Fruit fly (Drosophila melanogaster) whole organism, embryonic: ENCODE data around the gene CG12009.

Experiments
- Atf6 ChIP-seq: fragments of 200-800 bp; sonication (Bioruptor generic); IDR thresholded peaks from 2 replicates; pipeline ENCODE4 v1.3.6; 2022; ENCODE audit warnings: missing biosample characterization, missing genetic modification characterization
- B-H1 ChIP-seq: fragments of 200-800 bp; sonication (Bioruptor generic); IDR thresholded peaks from 3 replicates; pipeline ENCODE4 v1.3.6; 2022; ENCODE audit warnings: missing biosample characterization, missing genetic modification characterization
- CG10147 ChIP-seq: fragments of 200-800 bp; sonication (Bioruptor generic); optimal IDR thresholded peaks from 2 replicates; lab custom pipeline; 2019; ENCODE audit warnings: missing biosample characterization, mild to moderate bottlenecking, missing genetic modification characterization, moderate library complexity
- CG11695 ChIP-seq: fragments of 200-800 bp; sonication (Bioruptor generic); IDR thresholded peaks from 3 replicates; pipeline ENCODE4 v1.3.6; 2022; ENCODE audit warnings: missing biosample characterization, missing genetic modification characterization
- CG12659 ChIP-seq: fragments of 200-800 bp; sonication (Bioruptor generic); optimal IDR thresholded peaks from 3 replicates; lab custom pipeline; 2017; ENCODE audit warnings: mild to moderate bottlenecking, missing biosample characterization, missing genetic modification reagents, missing genetic modification characterization
- CG12942 ChIP-seq: fragments of 200-800 bp; sonication (Bioruptor generic); optimal IDR thresholded peaks from 3 replicates; lab custom pipeline; 2016; ENCODE audit warnings: missing biosample characterization, missing genetic modification characterization
- CG15601 ChIP-seq: fragments of 200-800 bp; sonication (Bioruptor generic); optimal IDR thresholded peaks from 3 replicates; lab custom pipeline; 2019; ENCODE audit warnings: missing biosample characterization, mild to moderate bottlenecking, missing genetic modification characterization, moderate library complexity
- CG17385 ChIP-seq: fragments of 200-800 bp; sonication (Bioruptor generic); optimal IDR thresholded peaks from 3 replicates; lab custom pipeline; 2018; ENCODE audit warnings: missing biosample characterization, mild to moderate bottlenecking, missing genetic modification characterization
- CG17612 ChIP-seq: fragments of 200-800 bp; sonication (Bioruptor generic); IDR thresholded peaks from 2 replicates; pipeline ENCODE4 v1.3.6; 2022; ENCODE audit warnings: missing biosample characterization, missing genetic modification characterization
- CG2875 ChIP-seq: fragments of 200-800 bp; sonication (Bioruptor generic); optimal IDR thresholded peaks from 2 replicates; lab custom pipeline; 2017; ENCODE audit warnings: missing biosample characterization, mild to moderate bottlenecking, missing genetic modification characterization, missing genetic modification reagents
- CG3281 ChIP-seq: fragments of 200-800 bp; sonication (Bioruptor generic); optimal IDR thresholded peaks from 3 replicates; lab custom pipeline; 2017; ENCODE audit warnings: missing biosample characterization, mild to moderate bottlenecking, missing genetic modification characterization
- CG33557 ChIP-seq: fragments of 200-800 bp; sonication (Bioruptor generic); optimal IDR thresholded peaks from 2 replicates; lab custom pipeline; 2019; ENCODE audit warnings: missing biosample characterization, mild to moderate bottlenecking, missing genetic modification characterization, moderate library complexity
- CG3838 ChIP-seq: fragments of 200-800 bp; sonication (Bioruptor generic); optimal IDR thresholded peaks from 3 replicates; lab custom pipeline; 2016; ENCODE audit warnings: missing biosample characterization, missing genetic modification characterization
- CG5180 ChIP-seq: fragments of 200-800 bp; sonication (Bioruptor generic); optimal IDR thresholded peaks from 3 replicates; lab custom pipeline; 2017; ENCODE audit warnings: missing biosample characterization, missing genetic modification characterization, mild to moderate bottlenecking, moderate library complexity, missing genetic modification reagents
- CG7372 ChIP-seq: fragments of 200-800 bp; sonication (Bioruptor generic); IDR thresholded peaks from 2 replicates; pipeline ENCODE4 v1.3.6; 2022; ENCODE audit warnings: missing biosample characterization, missing genetic modification characterization
- CG7839 ChIP-seq: fragments of 200-800 bp; sonication (Bioruptor generic); optimal IDR thresholded peaks from 3 replicates; lab custom pipeline; 2018; ENCODE audit warnings: missing biosample characterization, mild to moderate bottlenecking, missing genetic modification characterization, moderate library complexity
- CG7963 ChIP-seq: fragments of 200-800 bp; sonication (Bioruptor generic); IDR thresholded peaks from 3 replicates; pipeline ENCODE4 v1.3.6; 2022; ENCODE audit warnings: missing biosample characterization, missing genetic modification characterization; ENCODE audit not compliant: partially characterized antibody
- CG8281 ChIP-seq: fragments of 200-800 bp; sonication (Bioruptor generic); optimal IDR thresholded peaks from 2 replicates; lab custom pipeline; 2018; ENCODE audit warnings: missing biosample characterization, mild to moderate bottlenecking, missing genetic modification characterization, moderate library complexity
- CG8290 ChIP-seq, 3 experiments: fragments of 200-800 bp; sonication (Bioruptor generic); optimal IDR thresholded peaks; 2 replicates each; lab custom pipeline; 2016 to 2019; ENCODE audit warnings: missing biosample characterization in 3 of 3, missing genetic modification characterization in 3 of 3, mild to moderate bottlenecking in 2 of 3, moderate library complexity in 1 of 3
- CG9797 ChIP-seq: fragments of 200-800 bp; sonication (Bioruptor generic); optimal IDR thresholded peaks from 3 replicates; lab custom pipeline; 2018; ENCODE audit warnings: missing biosample characterization, mild to moderate bottlenecking, missing genetic modification characterization
- CHES-1-like ChIP-seq: fragments of 200-800 bp; sonication (Bioruptor generic); optimal IDR thresholded peaks from 2 replicates; lab custom pipeline; 2016; ENCODE audit warnings: missing biosample characterization, missing genetic modification characterization
- D19B ChIP-seq: fragments of 200-800 bp; sonication (Bioruptor generic); optimal IDR thresholded peaks from 2 replicates; lab custom pipeline; 2017; ENCODE audit warnings: missing biosample characterization, mild to moderate bottlenecking, missing genetic modification characterization
- Elba2 ChIP-seq: fragments of 200-800 bp; sonication (Bioruptor generic); optimal IDR thresholded peaks from 3 replicates; lab custom pipeline; 2016; ENCODE audit warnings: missing biosample characterization, missing genetic modification characterization
- Gug ChIP-seq: fragments of 200-800 bp; sonication (Bioruptor generic); IDR thresholded peaks from 4 replicates; pipeline ENCODE4 v1.3.6; 2022; ENCODE audit warnings: missing biosample characterization, missing genetic modification characterization
- HLH4C ChIP-seq: fragments of 200-800 bp; sonication (Bioruptor generic); IDR thresholded peaks from 3 replicates; pipeline ENCODE4 v1.3.6; 2022; ENCODE audit warnings: missing biosample characterization, missing genetic modification characterization; ENCODE audit not compliant: partially characterized antibody
- Lpt ChIP-seq: fragments of >200 bp; optimal IDR thresholded peaks from 2 replicates; lab custom pipeline; 2018; ENCODE audit warnings: missing biosample characterization, missing genetic modification characterization
- Nf-YC ChIP-seq: fragments of 200-800 bp; optimal IDR thresholded peaks from 3 replicates; lab custom pipeline; 2019; ENCODE audit warnings: missing biosample characterization, mild to moderate bottlenecking, missing genetic modification characterization, moderate library complexity
- Optix ChIP-seq: fragments of 200-800 bp; sonication (Bioruptor generic); IDR thresholded peaks from 3 replicates; pipeline ENCODE4 v1.3.6; 2022; ENCODE audit warnings: missing biosample characterization, missing genetic modification characterization
- Sry-δ ChIP-seq: fragments of 200-800 bp; sonication (Bioruptor generic); optimal IDR thresholded peaks from 2 replicates; lab custom pipeline; 2016; ENCODE audit warnings: missing biosample characterization, missing genetic modification characterization
- ab ChIP-seq: fragments of 200-800 bp; sonication (Bioruptor generic); optimal IDR thresholded peaks from 2 replicates; lab custom pipeline; 2016; ENCODE audit warnings: missing biosample characterization, missing genetic modification characterization
- abd-A ChIP-seq: fragments of 200-800 bp; sonication (Bioruptor generic); optimal IDR thresholded peaks from 3 replicates; lab custom pipeline; 2019; ENCODE audit warnings: missing biosample characterization, mild to moderate bottlenecking, missing genetic modification characterization, moderate library complexity
- ap ChIP-seq: fragments of 200-800 bp; sonication (Bioruptor generic); IDR thresholded peaks from 2 replicates; pipeline ENCODE4 v1.3.6; 2022; ENCODE audit warnings: missing biosample characterization, missing genetic modification characterization
- ara ChIP-seq: fragments of 200-800 bp; sonication (Bioruptor generic); IDR thresholded peaks from 2 replicates; pipeline ENCODE4 v1.3.6; 2022; ENCODE audit warnings: missing biosample characterization, missing genetic modification characterization
- az2 ChIP-seq: fragments of 200-800 bp; sonication (Bioruptor generic); optimal IDR thresholded peaks from 3 replicates; lab custom pipeline; 2016; ENCODE audit warnings: missing biosample characterization, missing genetic modification characterization
- cg ChIP-seq: fragments of 200-800 bp; sonication (Bioruptor generic); optimal IDR thresholded peaks from 3 replicates; lab custom pipeline; 2019; ENCODE audit warnings: missing biosample characterization, mild to moderate bottlenecking, missing genetic modification characterization, moderate library complexity
- lola ChIP-seq, 3 experiments: fragments of >200 bp in 2 of 3; fragments of 200-800 bp in 1 of 3; sonication (Bioruptor generic) in 1 of 3; optimal IDR thresholded peaks; 2 replicates each; lab custom pipeline; 2017 to 2019; ENCODE audit warnings: missing biosample characterization in 3 of 3, missing genetic modification characterization in 3 of 3, mild to moderate bottlenecking in 1 of 3, moderate library complexity in 1 of 3
- mam ChIP-seq: fragments of 200-800 bp; sonication (Bioruptor generic); optimal IDR thresholded peaks from 3 replicates; lab custom pipeline; 2016; ENCODE audit warnings: missing biosample characterization, missing genetic modification characterization
- nerfin-1 ChIP-seq: fragments of 200-800 bp; sonication (Bioruptor generic); optimal IDR thresholded peaks from 3 replicates; lab custom pipeline; 2019; ENCODE audit warnings: missing biosample characterization, mild to moderate bottlenecking, missing genetic modification characterization, moderate library complexity
- p53 ChIP-seq: fragments of 200-800 bp; sonication (Bioruptor generic); optimal IDR thresholded peaks from 2 replicates; lab custom pipeline; 2016; ENCODE audit warnings: missing biosample characterization, missing genetic modification characterization
- pb ChIP-seq: fragments of 200-800 bp; sonication (Bioruptor generic); optimal IDR thresholded peaks from 3 replicates; lab custom pipeline; 2016; ENCODE audit warnings: missing biosample characterization, missing genetic modification characterization
- repo ChIP-seq: fragments of 200-800 bp; sonication (Bioruptor generic); optimal IDR thresholded peaks from 2 replicates; lab custom pipeline; 2016; ENCODE audit warnings: missing biosample characterization, missing genetic modification characterization
- salm ChIP-seq: fragments of 200-800 bp; sonication (Bioruptor generic); optimal IDR thresholded peaks from 2 replicates; lab custom pipeline; 2018; ENCODE audit warnings: missing biosample characterization, mild to moderate bottlenecking, missing genetic modification characterization
- sens ChIP-seq: fragments of 200-800 bp; sonication (Bioruptor generic); peaks from one replicate; lab custom pipeline; 2016; ENCODE audit warnings: missing biosample characterization, missing genetic modification characterization
- seq ChIP-seq: fragments of 200-800 bp; sonication (Bioruptor generic); IDR thresholded peaks from 2 replicates; pipeline ENCODE4 v1.3.6; 2022; ENCODE audit warnings: missing biosample characterization, missing genetic modification characterization
- tap ChIP-seq: fragments of 200-800 bp; optimal IDR thresholded peaks from 3 replicates; lab custom pipeline; 2019; ENCODE audit warnings: missing biosample characterization, mild to moderate bottlenecking, missing genetic modification characterization, moderate library complexity
- trem ChIP-seq: fragments of 200-800 bp; optimal IDR thresholded peaks from 3 replicates; lab custom pipeline; 2019; ENCODE audit warnings: missing biosample characterization, mild to moderate bottlenecking, missing genetic modification characterization, moderate library complexity
- twi ChIP-seq: fragments of 200-800 bp; optimal IDR thresholded peaks from 2 replicates; lab custom pipeline; 2019; ENCODE audit warnings: missing biosample characterization, mild to moderate bottlenecking, missing genetic modification characterization, moderate library complexity
- yki ChIP-seq: fragments of >200 bp; optimal IDR thresholded peaks from 3 replicates; lab custom pipeline; 2018
- zf30C ChIP-seq: fragments of 200-800 bp; sonication (Bioruptor generic); optimal IDR thresholded peaks from 3 replicates; lab custom pipeline; 2018; ENCODE audit warnings: missing biosample characterization, mild to moderate bottlenecking, missing genetic modification characterization

The CG12009 gene

DNA sequence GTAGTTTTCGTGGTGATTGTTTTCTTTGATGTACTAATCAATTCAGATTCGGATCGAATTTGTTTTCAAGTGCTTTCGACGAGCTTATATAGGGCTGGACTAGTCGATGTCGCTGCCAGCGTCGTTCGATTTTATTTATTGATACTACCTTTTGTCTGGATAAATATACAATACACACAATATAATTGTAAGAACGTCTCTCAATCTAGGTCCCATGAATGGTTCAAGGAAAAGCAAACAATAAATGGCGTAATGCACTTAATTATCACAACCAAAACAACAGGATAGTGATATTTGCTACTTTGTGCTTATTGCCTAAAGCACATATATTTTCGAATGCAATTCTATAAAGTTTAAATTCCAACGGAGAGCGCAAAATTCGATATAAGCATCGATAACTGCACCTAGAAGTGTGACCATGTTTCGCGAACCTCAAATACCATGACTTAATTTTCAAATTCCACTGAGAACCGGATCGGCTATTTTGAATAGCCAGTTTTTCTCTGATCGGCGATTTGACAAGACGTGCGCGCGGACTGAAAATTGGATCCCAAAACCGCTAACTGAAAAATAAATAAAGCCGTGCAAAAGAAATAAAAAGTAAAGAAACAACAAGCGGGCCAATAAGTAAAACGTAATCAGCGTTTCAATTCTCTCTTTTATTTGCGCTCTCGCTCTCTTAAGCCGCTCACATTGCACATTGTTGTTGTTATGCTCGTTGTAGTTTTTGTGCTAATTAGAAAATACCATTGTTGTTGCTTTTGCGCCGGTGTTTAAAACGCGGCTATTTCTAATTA is 45.3 kb downstream of the CG12009 start, which contains the start of the genes Drsl6 and kst (continued):
- TF ChIP-seq CG12659 (GFP tag; lab: Kevin White, UChicago) (peak; percentile 61), Lpt (GFP tag; lab: Kevin White, UChicago) (no peak), tap (tag; lab: Kevin White, UChicago) (no peak), ara (GFP tag; lab: Robert Waterston, UW) (no peak), cg (GFP tag; lab: Kevin White, UChicago) (no peak), seq (GFP tag; lab: Robert Waterston, UW) (no peak), CG8290 (GFP tag; optimal IDR thresholded peaks at IDR 0.05; lab: Kevin White, UChicago) (peak; percentile 41), CG8290 (tag; optimal IDR thresholded peaks at IDR 0.05; lab: Kevin White, UChicago) (no peak), CG12942 (GFP tag; lab: Kevin White, UChicago) (no peak), abd-A (tag; lab: Kevin White, UChicago) (no peak), B-H1 (GFP tag; lab: Robert Waterston, UW) (no peak), CG11695 (GFP tag; lab: Robert Waterston, UW) (0 out of 3 replicates have a peak, but pooled peaks have one; percentile 42), Sry-δ (GFP tag; lab: Kevin White, UChicago) (peak; percentile 50), CG17612 (GFP tag; lab: Robert Waterston, UW) (no peak), Optix (GFP tag; lab: Robert Waterston, UW) (no peak), yki (lab: Kevin White, UChicago) (no peak), CG5180 (GFP tag; lab: Kevin White, UChicago) (no peak), CG33557 (GFP tag; lab: Kevin White, UChicago) (peak; percentile 19), D19B (GFP tag; lab: Kevin White, UChicago) (no peak), pb (GFP tag; lab: Kevin White, UChicago) (no peak), CG3838 (GFP tag; lab: Kevin White, UChicago) (no peak), mam (GFP tag; lab: Kevin White, UChicago) (no peak), CG10147 (GFP tag; lab: Kevin White, UChicago) (no peak), repo (GFP tag; lab: Kevin White, UChicago) (no peak), zf30C (peak; percentile 33), CG7839 (tag; lab: Kevin White, UChicago) (no peak), Gug (GFP tag; lab: Robert Waterston, UW) (no peak), salm (tag; lab: Kevin White, UChicago) (no peak), CG9797 (GFP tag; lab: Kevin White, UChicago) (peak; percentile 72), ap (GFP tag; lab: Robert Waterston, UW) (no peak), CG17385 (GFP tag; lab: Kevin White, UChicago) (peak; percentile 56), CHES-1-like (GFP tag; lab: Kevin White, UChicago) (no peak), ab (GFP tag; lab: Kevin White, UChicago) (no peak), CG7963 (GFP tag; lab: Robert Waterston, UW) (no peak), CG2875 (GFP tag; lab: Kevin White, UChicago) (no peak), CG15601 (tag; lab: Kevin White, UChicago) (peak; percentile 23), Nf-YC (no peak), sens (peak; percentile 83), trem (peak; percentile 6), lola (GFP tag; optimal IDR thresholded peaks at IDR 0.05; lab: Kevin White, UChicago) (no peak), Atf6 (GFP tag; lab: Robert Waterston, UW) (peak; percentile 37; the same call in 1 of the 2 replicates), CG3281 (peak; percentile 14), CG8281 (no peak), CG7372 (no peak), az2 (no peak), HLH4C (peak; percentile 38; the same call in 2 of the 3 replicates), Elba2 (GFP tag; lab: Kevin White, UChicago) (peak; percentile 94), p53 (GFP tag; lab: Kevin White, UChicago) (no peak), nerfin-1 (peak; percentile 53), twi (no peak)
